Fruit fly (Drosophila melanogaster) whole organism, prepupa: ENCODE results near the gene ova.
A peak's percentile ranks its signal among the peaks of the same experiment; 100 is the strongest.

Experiments
- Blimp-1 ChIP-seq: fragments of 200-800 bp; sonication (Bioruptor generic); optimal IDR thresholded peaks from 3 replicates; lab custom pipeline; 2017; ENCODE audit warnings: missing biosample characterization, missing genetic modification characterization, mild to moderate bottlenecking, moderate library complexity, missing genetic modification reagents
- CG10631 ChIP-seq: fragments of 200-800 bp; sonication (Bioruptor generic); optimal IDR thresholded peaks from 2 replicates; lab custom pipeline; 2016; ENCODE audit warnings: missing biosample characterization, missing genetic modification characterization
- CG11294 ChIP-seq: fragments of 200-800 bp; sonication (Bioruptor generic); IDR thresholded peaks from 2 replicates; pipeline ENCODE4 v1.3.6; 2022; ENCODE audit warnings: missing biosample characterization, missing genetic modification characterization
- CG15336 ChIP-seq: fragments of 200-800 bp; sonication (Bioruptor generic); IDR thresholded peaks from 2 replicates; pipeline ENCODE4 v1.3.6; 2022; ENCODE audit warnings: missing biosample characterization, missing genetic modification characterization
- CG16779 ChIP-seq: fragments of 200-800 bp; sonication (Bioruptor generic); optimal IDR thresholded peaks from 3 replicates; lab custom pipeline; 2017; ENCODE audit warnings: missing biosample characterization, mild to moderate bottlenecking, missing genetic modification characterization
- CG3032 ChIP-seq: fragments of 200-800 bp; optimal IDR thresholded peaks from 2 replicates; lab custom pipeline; 2019; ENCODE audit warnings: missing biosample characterization, mild to moderate bottlenecking, missing genetic modification characterization, moderate library complexity
- CG31627 ChIP-seq: fragments of 200-800 bp; sonication (Bioruptor generic); optimal IDR thresholded peaks from 3 replicates; lab custom pipeline; 2016; ENCODE audit warnings: missing biosample characterization, missing genetic modification characterization
- CG34406 ChIP-seq: fragments of 200-800 bp; sonication (Bioruptor generic); optimal IDR thresholded peaks from 3 replicates; lab custom pipeline; 2016; ENCODE audit warnings: missing biosample characterization, missing genetic modification characterization
- CG3919 ChIP-seq: fragments of 200-800 bp; sonication (Bioruptor generic); optimal IDR thresholded peaks from 3 replicates; lab custom pipeline; 2016; ENCODE audit warnings: missing biosample characterization, missing genetic modification characterization
- CG4318 ChIP-seq: fragments of 200-800 bp; sonication (Bioruptor generic); optimal IDR thresholded peaks from 3 replicates; lab custom pipeline; 2017; ENCODE audit warnings: missing biosample characterization, mild to moderate bottlenecking, missing genetic modification characterization
- CG6163 ChIP-seq: fragments of 200-800 bp; sonication (Bioruptor generic); IDR thresholded peaks from 3 replicates; pipeline ENCODE4 v1.3.6; 2022; ENCODE audit warnings: missing biosample characterization, missing genetic modification characterization
- CG6276 ChIP-seq: fragments of 200-800 bp; sonication (Bioruptor generic); optimal IDR thresholded peaks from 2 replicates; lab custom pipeline; 2017; ENCODE audit warnings: missing biosample characterization, mild to moderate bottlenecking, missing genetic modification characterization
- CG6792 ChIP-seq: fragments of 200-800 bp; sonication (Bioruptor generic); optimal IDR thresholded peaks from 3 replicates; lab custom pipeline; 2016; ENCODE audit warnings: missing biosample characterization, missing genetic modification characterization
- CG6808 ChIP-seq: fragments of 200-800 bp; sonication (Bioruptor generic); optimal IDR thresholded peaks from 3 replicates; lab custom pipeline; 2017; ENCODE audit warnings: missing biosample characterization, missing genetic modification characterization, mild to moderate bottlenecking, moderate library complexity, missing genetic modification reagents
- CG6854 ChIP-seq: fragments of 200-800 bp; sonication (Bioruptor generic); optimal IDR thresholded peaks from 2 replicates; lab custom pipeline; 2017; ENCODE audit warnings: missing biosample characterization, mild to moderate bottlenecking, missing genetic modification characterization
- CG7368 ChIP-seq: fragments of 200-800 bp; sonication (Bioruptor generic); optimal IDR thresholded peaks from 3 replicates; lab custom pipeline; 2016; ENCODE audit warnings: missing biosample characterization, missing genetic modification characterization
- CG8119 ChIP-seq: fragments of 200-800 bp; sonication (Bioruptor generic); IDR thresholded peaks from 3 replicates; pipeline ENCODE4 v1.3.6; 2022; ENCODE audit warnings: missing biosample characterization, missing genetic modification characterization
- CG8319 ChIP-seq: fragments of 200-800 bp; sonication (Bioruptor generic); optimal IDR thresholded peaks from 3 replicates; lab custom pipeline; 2016; ENCODE audit warnings: missing biosample characterization, missing genetic modification characterization
- CG9139 ChIP-seq: fragments of 200-800 bp; sonication (Bioruptor generic); optimal IDR thresholded peaks from 3 replicates; lab custom pipeline; 2017; ENCODE audit warnings: missing biosample characterization, mild to moderate bottlenecking, missing genetic modification characterization
- Eip78C ChIP-seq: fragments of 200-800 bp; sonication (Bioruptor generic); peaks from one replicate; lab custom pipeline; 2016; ENCODE audit warnings: missing biosample characterization, missing genetic modification characterization
- Eip93F ChIP-seq: fragments of 200-800 bp; sonication (Bioruptor generic); optimal IDR thresholded peaks from 2 replicates; lab custom pipeline; 2016; ENCODE audit warnings: missing biosample characterization, mild to moderate bottlenecking, missing genetic modification characterization
- Ets21C ChIP-seq: fragments of 200-800 bp; sonication (Bioruptor generic); optimal IDR thresholded peaks from 3 replicates; lab custom pipeline; 2016; ENCODE audit warnings: missing biosample characterization, missing genetic modification characterization
- Ets96B ChIP-seq: fragments of 200-800 bp; optimal IDR thresholded peaks from 2 replicates; lab custom pipeline; 2019; ENCODE audit warnings: missing biosample characterization, mild to moderate bottlenecking, missing genetic modification characterization, moderate library complexity
- Gug ChIP-seq: fragments of 200-800 bp; sonication (Bioruptor generic); IDR thresholded peaks from 2 replicates; pipeline ENCODE4 v1.3.6; 2022; ENCODE audit warnings: missing biosample characterization, missing genetic modification characterization
- Hr39 ChIP-seq: fragments of 200-800 bp; sonication (Bioruptor generic); optimal IDR thresholded peaks from 2 replicates; lab custom pipeline; 2016; ENCODE audit warnings: missing biosample characterization, missing genetic modification characterization
- Lpt ChIP-seq: fragments of 200-800 bp; sonication (Bioruptor generic); optimal IDR thresholded peaks from 3 replicates; lab custom pipeline; 2016; ENCODE audit warnings: missing biosample characterization, missing genetic modification characterization
- OdsH ChIP-seq: fragments of 200-800 bp; sonication (Bioruptor generic); optimal IDR thresholded peaks from 3 replicates; lab custom pipeline; 2016; ENCODE audit warnings: missing biosample characterization, missing genetic modification characterization
- Smox ChIP-seq: fragments of 200-800 bp; sonication (Bioruptor generic); optimal IDR thresholded peaks from 3 replicates; lab custom pipeline; 2016; ENCODE audit warnings: missing biosample characterization, missing genetic modification characterization
- Sox102F ChIP-seq: fragments of 200-800 bp; sonication (Bioruptor generic); optimal IDR thresholded peaks from 2 replicates; lab custom pipeline; 2016; ENCODE audit warnings: missing biosample characterization, mild to moderate bottlenecking, missing genetic modification characterization
- Sox15 ChIP-seq: fragments of 200-800 bp; sonication (Bioruptor generic); optimal IDR thresholded peaks from 3 replicates; lab custom pipeline; 2016; ENCODE audit warnings: missing biosample characterization, missing genetic modification characterization
- acj6 ChIP-seq: fragments of 200-800 bp; sonication (Bioruptor generic); optimal IDR thresholded peaks from 3 replicates; lab custom pipeline; 2016; ENCODE audit warnings: missing biosample characterization, missing genetic modification characterization
- cyc ChIP-seq: fragments of 200-800 bp; sonication (Bioruptor generic); optimal IDR thresholded peaks from 3 replicates; lab custom pipeline; 2016; ENCODE audit warnings: missing biosample characterization, missing genetic modification characterization
- dsx ChIP-seq: fragments of 200-800 bp; optimal IDR thresholded peaks from 3 replicates; lab custom pipeline; 2019; ENCODE audit warnings: missing biosample characterization, mild to moderate bottlenecking, missing genetic modification characterization, moderate library complexity; ENCODE audit not compliant: poor library complexity, severe bottlenecking
- eg ChIP-seq: fragments of 200-800 bp; sonication (Bioruptor generic); IDR thresholded peaks from 3 replicates; pipeline ENCODE4 v1.3.6; 2022; ENCODE audit warnings: missing biosample characterization, missing genetic modification characterization
- esn ChIP-seq: fragments of 200-800 bp; sonication (Bioruptor generic); optimal IDR thresholded peaks from 2 replicates; lab custom pipeline; 2016; ENCODE audit warnings: missing biosample characterization, mild to moderate bottlenecking, missing genetic modification characterization, moderate library complexity
- fd59A ChIP-seq: fragments of 200-800 bp; sonication (Bioruptor generic); optimal IDR thresholded peaks from 2 replicates; lab custom pipeline; 2017; ENCODE audit warnings: missing biosample characterization, mild to moderate bottlenecking, missing genetic modification characterization, missing genetic modification reagents
- fkh ChIP-seq: fragments of 200-800 bp; sonication (Bioruptor generic); optimal IDR thresholded peaks from 3 replicates; lab custom pipeline; 2017; ENCODE audit warnings: missing biosample characterization, mild to moderate bottlenecking, missing genetic modification characterization, moderate library complexity
- lz ChIP-seq: fragments of 200-800 bp; sonication (Bioruptor generic); optimal IDR thresholded peaks from 3 replicates; lab custom pipeline; 2016; ENCODE audit warnings: missing biosample characterization, missing genetic modification characterization
- net ChIP-seq: fragments of 200-800 bp; sonication (Bioruptor generic); optimal IDR thresholded peaks from 3 replicates; lab custom pipeline; 2016; ENCODE audit warnings: missing biosample characterization, missing genetic modification characterization
- salr ChIP-seq, 2 experiments: fragments of 200-800 bp; sonication (Bioruptor generic); optimal IDR thresholded peaks; 3 replicates each; lab custom pipeline; 2016 to 2018; ENCODE audit warnings: missing biosample characterization in 2 of 2, missing genetic modification characterization in 2 of 2, mild to moderate bottlenecking in 1 of 2
- spab ChIP-seq: fragments of 200-800 bp; sonication (Bioruptor generic); optimal IDR thresholded peaks from 2 replicates; lab custom pipeline; 2017; ENCODE audit warnings: missing biosample characterization, mild to moderate bottlenecking, missing genetic modification characterization, missing genetic modification reagents
- svp ChIP-seq: fragments of 200-800 bp; sonication (Bioruptor generic); peaks from one replicate; lab custom pipeline; 2016; ENCODE audit warnings: missing biosample characterization, missing genetic modification characterization
- topi ChIP-seq: fragments of 200-800 bp; sonication (Bioruptor generic); optimal IDR thresholded peaks from 3 replicates; lab custom pipeline; 2016; ENCODE audit warnings: missing biosample characterization, missing genetic modification characterization
- vri ChIP-seq: fragments of 200-800 bp; sonication (Bioruptor generic); optimal IDR thresholded peaks from 3 replicates; lab custom pipeline; 2016; ENCODE audit warnings: missing biosample characterization, mild to moderate bottlenecking, missing genetic modification characterization

ova gene

dm6 chr2L:10231510-10231909 lies at the start of gene ova:
ova (minus strand) TSS chr2L:10231692.
- TF ChIP-seq vri (no peak), Ets96B (tag; lab: Kevin White, UChicago) (no peak), OdsH (GFP tag; lab: Kevin White, UChicago) (no peak), acj6 (no peak), Sox15 (no peak)

- TF ChIP-seq Smox (GFP tag; lab: Kevin White, UChicago) (no peak), dsx (GFP tag; lab: Kevin White, UChicago) (no peak), OdsH (GFP tag; lab: Kevin White, UChicago) (no peak), CG3919 (no peak), Sox102F (no peak), Eip78C (no peak), CG8119 (no peak), CG9139 (GFP tag; lab: Kevin White, UChicago) (no peak), CG15336 (no peak)
Observed at dm6 chr2L:10280772-10281171, 49.3 kb upstream of the ova start, which contains the start of gene CG34043. CG34043 (minus strand) TSS chr2L:10280872.

dm6 chr2L:10278658-10279057 lies 47.2 kb upstream of the ova start, which contains the start of gene Utx:
Utx (minus strand) TSS chr2L:10278811.
- TF ChIP-seq lz (GFP tag; lab: Kevin White, UChicago) = peak; percentile 12
- no peak for TF ChIP-seq Lpt (GFP tag; lab: Kevin White, UChicago)
- TF ChIP-seq Ets21C = no peak
- no peak for TF ChIP-seq net (GFP tag; lab: Kevin White, UChicago)
- peak; percentile 0 for TF ChIP-seq CG31627 (GFP tag; lab: Kevin White, UChicago)
- TF ChIP-seq esn (GFP tag; lab: Kevin White, UChicago) = peak; percentile 14
- no peak for TF ChIP-seq CG6808
- TF ChIP-seq fd59A (GFP tag; lab: Kevin White, UChicago) = no peak
- TF ChIP-seq CG6792 (GFP tag; lab: Kevin White, UChicago) = no peak
- no peak for TF ChIP-seq CG8319 (GFP tag; lab: Kevin White, UChicago)
- TF ChIP-seq Eip93F (GFP tag; lab: Kevin White, UChicago) = peak; percentile 1
- no peak for TF ChIP-seq Sox15
- TF ChIP-seq CG6854 (GFP tag; lab: Kevin White, UChicago) = no peak
- no peak for TF ChIP-seq CG16779 (tag; lab: Kevin White, UChicago)
- TF ChIP-seq CG4318 (GFP tag; lab: Kevin White, UChicago) = no peak
- peak; percentile 19 for TF ChIP-seq CG3032 (tag; lab: Kevin White, UChicago)
- no peak for TF ChIP-seq Blimp-1 (GFP tag; lab: Kevin White, UChicago)
- no peak for TF ChIP-seq CG6163
- no peak for TF ChIP-seq svp (GFP tag; lab: Kevin White, UChicago)

dm6 chr2L:10277362-10277761 lies 45.9 kb upstream of the ova start:
- TF ChIP-seq fkh (peak; percentile 84), Gug (GFP tag; lab: Robert Waterston, UW) (no peak)
- TF ChIP-seq, all 60 proteins: peak for 1

dm6 chr2L:10276846-10277245 lies 45.4 kb upstream of the ova start:
- TF ChIP-seq CG8319 (GFP tag; lab: Kevin White, UChicago) (no peak), CG3032 (tag; lab: Kevin White, UChicago) (no peak), CG11294 (GFP tag; lab: Robert Waterston, UW) (no peak), CG9139 (GFP tag; lab: Kevin White, UChicago) (no peak), fd59A (GFP tag; lab: Kevin White, UChicago) (peak; percentile 6), Hr39 (GFP tag; lab: Kevin White, UChicago) (no peak), eg (no peak; the same call in 2 of the 3 replicates), CG10631 (GFP tag; lab: Kevin White, UChicago) (no peak), cyc (GFP tag; lab: Kevin White, UChicago) (peak; percentile 56), CG6163 (no peak; the same call in 1 of the 3 replicates), Lpt (GFP tag; lab: Kevin White, UChicago) (no peak), Eip78C (peak; percentile 84), CG15336 (no peak), CG6854 (GFP tag; lab: Kevin White, UChicago) (no peak), CG6276 (no peak), CG31627 (GFP tag; lab: Kevin White, UChicago) (peak; percentile 72), CG3919 (no peak), CG34406 (GFP tag; lab: Kevin White, UChicago) (peak; percentile 29), topi (GFP tag; lab: Kevin White, UChicago) (peak; percentile 43), Eip93F (GFP tag; lab: Kevin White, UChicago) (no peak), CG7368 (no peak), spab (GFP tag; lab: Kevin White, UChicago) (no peak), salr (GFP tag; optimal IDR thresholded peaks at IDR 0.05; lab: Kevin White, UChicago) (no peak), Gug (GFP tag; lab: Robert Waterston, UW) (no peak)
